Fruit fly (Drosophila melanogaster) whole organism: ENCODE measurements around the gene Edg78E.
A peak's percentile ranks its signal among the peaks of the same experiment; 100 is the strongest.

Experiments
- CG8478 ChIP-seq: fragments of >200 bp; optimal IDR thresholded peaks from 2 replicates; lab custom pipeline; 2018; ENCODE audit warnings: inconsistent platforms
- Dll ChIP-seq: fragments of >200 bp; optimal IDR thresholded peaks from 2 replicates; lab custom pipeline; 2017
- EcR ChIP-seq, 2 experiments: fragments of >200 bp; optimal IDR thresholded peaks; 2 replicates each; lab custom pipeline; 2017; ENCODE audit warnings: missing biosample characterization in 2 of 2, missing genetic modification characterization in 2 of 2, missing genetic modification reagents in 2 of 2
- pan ChIP-seq: fragments of >200 bp; optimal IDR thresholded peaks from 2 replicates; lab custom pipeline; 2017
- psq ChIP-seq: fragments of >200 bp; optimal IDR thresholded peaks from 2 replicates; lab custom pipeline; 2017
- usp ChIP-seq: fragments of >200 bp; optimal IDR thresholded peaks from 2 replicates; lab custom pipeline; 2017; ENCODE audit warnings: missing biosample characterization, missing genetic modification characterization, mixed read lengths

Gene Edg78E

dm6 chr3L:21317416-21318259 is 20.0 kb upstream of the Edg78E start, which contains the start of gene Pc:
TSS of gene Pc (minus strand) at chr3L:21318020.
- TF ChIP-seq EcR (GFP tag; optimal IDR thresholded peaks at IDR 0.05; lab: Kevin White, UChicago) (no peak), CG8478 (lab: Kevin White, UChicago) (no peak), psq (no peak)

- no peak for TF ChIP-seq EcR (GFP tag; optimal IDR thresholded peaks at IDR 0.05; lab: Kevin White, UChicago)
- no peak for TF ChIP-seq CG8478 (lab: Kevin White, UChicago)
- no peak for TF ChIP-seq psq
- no peak for TF ChIP-seq Dll (lab: Kevin White, UChicago)
- no peak for TF ChIP-seq usp (GFP tag; lab: Kevin White, UChicago)
- no peak for TF ChIP-seq pan (lab: Kevin White, UChicago)
Measured at dm6 chr3L:21304400-21304799, 6.8 kb upstream of the Edg78E start, which contains the start of the genes CG11309 and CG7632. TSS of gene CG11309 (minus strand) at chr3L:21304658. TSS of gene CG7632 (plus strand) at chr3L:21304697.

- TF ChIP-seq psq = no peak
- TF ChIP-seq EcR (GFP tag; optimal IDR thresholded peaks at IDR 0.05; lab: Kevin White, UChicago) = no peak
- TF ChIP-seq Dll (lab: Kevin White, UChicago) = no peak
- no peak for TF ChIP-seq usp (GFP tag; lab: Kevin White, UChicago)
- no peak for TF ChIP-seq CG8478 (lab: Kevin White, UChicago)
Measured at dm6 chr3L:21303659-21304058, 6.1 kb upstream of the Edg78E start.

DNA sequence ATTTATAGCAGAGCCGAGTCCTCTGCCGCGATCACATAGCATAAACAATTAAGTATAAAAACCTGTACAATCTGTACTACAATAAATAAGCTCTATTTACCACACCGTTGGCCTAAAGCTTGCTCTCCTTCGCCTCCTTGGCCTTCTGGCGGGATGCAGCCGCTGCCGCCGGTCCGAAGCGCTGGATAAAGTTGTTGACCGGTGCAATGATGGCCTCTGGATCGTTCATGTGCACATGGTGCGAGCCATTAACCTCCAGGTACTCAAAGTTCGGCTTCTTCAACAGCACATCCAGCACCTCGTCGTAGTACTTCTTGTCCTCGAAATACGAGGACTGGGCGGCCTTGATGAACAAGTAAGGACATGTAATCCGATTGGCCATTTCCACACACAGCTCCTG is 4.9 kb upstream of the Edg78E start:
- TF ChIP-seq Dll (lab: Kevin White, UChicago) (no peak), CG8478 (lab: Kevin White, UChicago) (no peak), psq (no peak), usp (GFP tag; lab: Kevin White, UChicago) (no peak), EcR (GFP tag; optimal IDR thresholded peaks at IDR 0.05; lab: Kevin White, UChicago) (no peak), pan (lab: Kevin White, UChicago) (no peak)

DNA sequence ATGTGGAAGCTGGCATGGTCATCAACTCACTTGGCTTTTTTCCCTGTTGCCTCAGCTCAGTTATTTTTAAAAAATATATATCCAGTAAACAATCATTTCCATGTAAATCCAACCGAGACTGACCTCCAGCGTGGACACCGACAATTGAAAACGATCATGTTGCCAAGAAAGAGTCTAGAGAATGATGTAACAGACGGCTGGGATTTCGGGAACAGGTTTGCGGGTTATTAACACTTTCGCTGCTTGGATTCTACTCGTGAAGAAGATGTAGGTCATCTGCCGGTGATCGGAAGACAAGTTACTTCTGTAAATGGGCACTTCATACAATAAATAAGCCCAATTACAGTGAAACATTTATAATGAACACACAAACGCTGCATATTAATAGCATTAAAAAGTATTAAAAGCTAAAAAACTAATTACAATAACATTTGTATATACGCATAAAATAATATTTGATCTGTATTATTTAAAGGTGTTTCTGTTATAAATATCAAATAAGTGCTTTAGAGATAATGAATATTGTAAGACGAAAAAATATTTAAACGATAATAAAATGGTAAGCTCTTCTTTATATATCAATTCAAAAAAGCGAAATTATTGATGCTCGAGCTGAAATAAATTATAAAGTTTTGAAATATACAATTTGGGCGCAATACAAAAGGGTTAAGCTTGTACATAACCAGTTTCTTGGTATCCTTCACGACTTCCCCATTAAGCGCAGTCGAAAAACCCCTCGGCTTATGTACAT is 4.3 kb upstream of the Edg78E start:
- TF ChIP-seq pan (lab: Kevin White, UChicago) = no peak
- no peak for TF ChIP-seq CG8478 (lab: Kevin White, UChicago)
- TF ChIP-seq psq = no peak

DNA sequence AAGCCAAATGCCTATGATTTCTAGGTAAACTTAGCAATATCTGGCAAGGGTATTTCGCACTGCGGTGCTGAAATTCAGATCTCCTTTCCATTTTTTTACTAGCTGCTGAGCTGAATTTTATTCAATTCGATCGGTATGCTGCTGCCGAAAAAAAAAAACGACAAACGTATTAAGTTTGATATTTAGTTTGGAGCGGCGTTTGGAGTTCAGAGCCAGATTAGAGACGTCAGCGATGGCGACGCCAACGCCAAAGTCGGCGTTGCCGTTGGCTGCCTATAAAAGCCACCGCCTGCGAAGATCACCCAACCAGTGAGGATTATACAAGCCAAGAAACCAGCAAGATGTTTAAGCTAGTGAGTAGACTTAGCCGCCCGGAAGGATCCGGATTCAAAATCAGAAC is 2.7 kb upstream of the Edg78E start, which contains the start of gene Cpr78Cc:
Gene Cpr78Cc (plus strand): TSS at position 301 of the 400 bp plus-strand sequence.
- no peak for TF ChIP-seq pan (lab: Kevin White, UChicago)

- TF ChIP-seq usp (GFP tag; lab: Kevin White, UChicago) (no peak), pan (lab: Kevin White, UChicago) (no peak), EcR (GFP tag; optimal IDR thresholded peaks at IDR 0.05; lab: Kevin White, UChicago) (no peak), Dll (lab: Kevin White, UChicago) (no peak), CG8478 (lab: Kevin White, UChicago) (no peak), psq (no peak)
Measured at dm6 chr3L:21299203-21299602, 1.6 kb upstream of the Edg78E start.

DNA sequence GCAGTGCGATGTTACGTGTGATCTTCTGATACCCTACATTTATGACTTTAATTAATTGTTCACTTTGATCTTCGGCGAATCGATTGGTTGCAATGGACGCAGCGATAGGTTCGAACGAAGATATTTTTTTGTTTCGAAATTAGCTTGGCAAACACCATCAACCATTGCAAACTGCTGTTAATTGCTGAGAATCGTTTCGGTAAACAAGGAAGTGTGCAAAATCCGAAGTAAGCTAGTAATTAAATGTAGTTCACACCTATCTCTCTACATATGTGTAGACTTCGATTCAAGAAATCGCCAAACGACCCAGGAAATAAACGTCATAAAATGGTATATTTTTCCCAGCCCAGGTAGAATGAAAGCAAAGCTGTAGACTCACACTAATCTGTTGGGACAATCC is 772 bp upstream of the Edg78E start, which contains the start of gene CG43702:
Gene CG43702 (plus strand): TSS at position 301 of the 400 bp plus-strand sequence.
- TF ChIP-seq EcR (GFP tag; optimal IDR thresholded peaks at IDR 0.05; lab: Kevin White, UChicago) (no peak), CG8478 (lab: Kevin White, UChicago) (no peak)

DNA sequence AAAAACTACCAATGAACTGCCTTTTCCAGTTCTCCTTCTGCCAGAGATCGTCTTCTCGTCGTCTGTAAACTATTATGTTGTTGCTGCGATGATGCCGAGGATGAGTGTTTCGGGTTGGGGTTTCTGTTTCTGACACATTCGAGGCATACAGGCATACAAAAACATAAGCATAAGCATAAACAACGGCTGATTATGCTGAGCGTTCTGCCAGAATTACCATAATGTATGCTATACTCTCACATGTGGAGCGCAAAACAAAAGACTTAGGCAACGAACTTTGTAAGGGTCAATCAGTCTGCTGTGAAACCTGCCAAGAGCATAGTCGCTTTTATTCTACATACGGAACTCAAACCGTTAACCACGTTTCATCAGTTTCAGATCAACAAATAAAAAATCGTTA is 3.4 kb downstream of the Edg78E start, which contains the start of gene Cpr78Cb:
Gene Cpr78Cb (plus strand): TSS at position 291 of the 400 bp plus-strand sequence.
- TF ChIP-seq Dll (lab: Kevin White, UChicago) (no peak), psq (no peak), pan (lab: Kevin White, UChicago) (no peak), EcR (GFP tag; optimal IDR thresholded peaks at IDR 0.05; lab: Kevin White, UChicago) (no peak), CG8478 (lab: Kevin White, UChicago) (no peak), usp (GFP tag; lab: Kevin White, UChicago) (no peak)

- TF ChIP-seq CG8478 (lab: Kevin White, UChicago) (no peak), EcR (GFP tag; optimal IDR thresholded peaks at IDR 0.05; lab: Kevin White, UChicago) (no peak), psq (no peak), pan (lab: Kevin White, UChicago) (no peak), Dll (lab: Kevin White, UChicago) (no peak), usp (GFP tag; lab: Kevin White, UChicago) (no peak)
Measured at dm6 chr3L:21292700-21293099, 4.9 kb downstream of the Edg78E start, which contains the start of gene Cpr78Ca. TSS of gene Cpr78Ca (minus strand) at chr3L:21292800.

DNA sequence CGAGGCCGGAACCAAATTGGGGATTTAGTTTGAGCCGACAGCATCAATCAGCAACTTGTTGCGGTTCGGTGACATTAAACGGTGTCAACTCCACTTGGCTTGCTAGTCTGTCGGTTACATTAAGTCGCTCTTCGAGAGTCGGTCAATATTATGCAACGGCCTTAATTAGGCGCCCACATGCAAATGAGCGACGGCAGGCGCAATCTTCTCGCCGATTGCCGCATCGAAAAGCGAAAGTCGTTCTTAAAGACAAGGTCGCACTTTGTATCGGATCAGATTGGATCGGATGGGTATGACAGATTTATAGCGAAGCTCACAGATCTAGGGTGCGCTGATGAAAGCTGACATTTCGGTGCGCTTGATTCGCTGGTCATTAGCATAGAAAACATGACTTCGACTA is 6.5 kb downstream of the Edg78E start:
- TF ChIP-seq usp (GFP tag; lab: Kevin White, UChicago) (no peak), CG8478 (lab: Kevin White, UChicago) (no peak), Dll (lab: Kevin White, UChicago) (no peak), EcR (GFP tag; optimal IDR thresholded peaks at IDR 0.05; lab: Kevin White, UChicago) (no peak)

- no peak for TF ChIP-seq psq
- peak in 1 of 2 experiments; percentile 2 for TF ChIP-seq EcR (GFP tag; optimal IDR thresholded peaks at IDR 0.05; lab: Kevin White, UChicago)
Measured at dm6 chr3L:21290336-21290735, 7.3 kb downstream of the Edg78E start.
